Fruit fly (Drosophila melanogaster) whole organism, adult: ENCODE results near the gene CG31200.

Experiments
- CG11617 ChIP-seq: fragments of 200-800 bp; sonication (Bioruptor generic); optimal IDR thresholded peaks from 2 replicates; lab custom pipeline; 2017; ENCODE audit warnings: mild to moderate bottlenecking, missing biosample characterization, missing genetic modification reagents, missing genetic modification characterization
- CG5204 ChIP-seq: fragments of 200-800 bp; sonication (Bioruptor generic); optimal IDR thresholded peaks from 2 replicates; lab custom pipeline; 2016; ENCODE audit warnings: missing biosample characterization, missing genetic modification characterization
- kay ChIP-seq: fragments of 200-800 bp; sonication (Bioruptor generic); peaks from one replicate; lab custom pipeline; 2016; ENCODE audit warnings: missing biosample characterization, missing genetic modification characterization, borderline replicate concordance

DNA sequence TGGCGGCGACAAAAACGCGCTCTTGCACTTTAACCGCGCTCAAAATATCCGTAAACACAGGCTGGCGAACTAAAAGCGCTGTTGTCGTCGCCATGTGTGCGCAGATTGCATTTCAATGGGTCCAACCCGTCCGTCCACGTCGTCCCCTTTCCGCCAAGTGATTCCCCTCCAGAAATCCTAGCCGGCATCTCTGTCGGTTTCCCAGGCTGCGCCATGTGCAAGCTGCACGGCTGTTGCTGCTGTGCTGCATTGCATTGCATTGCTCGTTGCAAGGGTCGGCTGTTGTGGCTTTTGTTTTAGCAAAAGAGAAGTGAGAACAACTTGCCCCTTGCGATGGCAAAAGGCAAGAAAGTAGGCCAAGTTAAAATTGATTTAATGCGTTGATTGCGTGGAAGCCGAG lies 29.0 kb upstream of the CG31200 start:
- TF ChIP-seq CG11617 (no peak), kay (no peak), CG5204 (no peak)
